Fruit fly (Drosophila melanogaster) whole organism, embryonic: Measurements from ENCODE around the gene CG13616.

Experiments
- ATbp ChIP-seq: fragments of 200-800 bp; sonication (Bioruptor generic); optimal IDR thresholded peaks from 2 replicates; lab custom pipeline; 2017; ENCODE audit warnings: missing biosample characterization, mild to moderate bottlenecking, missing genetic modification characterization, missing genetic modification reagents
- BtbVII ChIP-seq: fragments of 200-800 bp; sonication (Bioruptor generic); optimal IDR thresholded peaks from 3 replicates; lab custom pipeline; 2017; ENCODE audit warnings: missing biosample characterization, mild to moderate bottlenecking, missing genetic modification characterization
- CG10147 ChIP-seq: fragments of 200-800 bp; sonication (Bioruptor generic); optimal IDR thresholded peaks from 2 replicates; lab custom pipeline; 2019; ENCODE audit warnings: missing biosample characterization, mild to moderate bottlenecking, missing genetic modification characterization, moderate library complexity
- CG16779 ChIP-seq: fragments of 200-800 bp; sonication (Bioruptor generic); IDR thresholded peaks from 2 replicates; pipeline ENCODE4 v1.3.6; 2022; ENCODE audit warnings: missing biosample characterization, missing genetic modification characterization
- CG17359 ChIP-seq: fragments of 200-800 bp; sonication (Bioruptor generic); optimal IDR thresholded peaks from 3 replicates; lab custom pipeline; 2018; ENCODE audit warnings: missing biosample characterization, mild to moderate bottlenecking, missing genetic modification characterization, moderate library complexity
- CG17361 ChIP-seq: fragments of 200-800 bp; sonication (Bioruptor generic); IDR thresholded peaks from 3 replicates; pipeline ENCODE4 v1.3.6; 2022; ENCODE audit warnings: missing biosample characterization, missing genetic modification characterization
- CG17568 ChIP-seq: fragments of 200-800 bp; sonication (Bioruptor generic); optimal IDR thresholded peaks from 2 replicates; lab custom pipeline; 2018; ENCODE audit warnings: missing biosample characterization, mild to moderate bottlenecking, missing genetic modification characterization, moderate library complexity
- CG17802 ChIP-seq: fragments of 200-800 bp; sonication (Bioruptor generic); optimal IDR thresholded peaks from 2 replicates; lab custom pipeline; 2018; ENCODE audit warnings: missing biosample characterization, mild to moderate bottlenecking, missing genetic modification characterization, moderate library complexity
- CG2712 ChIP-seq: fragments of 200-800 bp; optimal IDR thresholded peaks from 3 replicates; lab custom pipeline; 2019; ENCODE audit warnings: missing biosample characterization, mild to moderate bottlenecking, missing genetic modification characterization, moderate library complexity
- CG31388 ChIP-seq: fragments of 200-800 bp; sonication (Bioruptor generic); optimal IDR thresholded peaks from 2 replicates; lab custom pipeline; 2016; ENCODE audit warnings: missing biosample characterization, missing genetic modification characterization
- CG6689 ChIP-seq: fragments of 200-800 bp; sonication (Bioruptor generic); IDR thresholded peaks from 2 replicates; pipeline ENCODE4 v1.3.6; 2022; ENCODE audit warnings: missing biosample characterization, missing genetic modification characterization
- CG7556 ChIP-seq: fragments of 200-800 bp; sonication (Bioruptor generic); optimal IDR thresholded peaks from 2 replicates; lab custom pipeline; 2017; ENCODE audit warnings: missing biosample characterization, mild to moderate bottlenecking, missing genetic modification characterization
- CG8089 ChIP-seq: fragments of 200-800 bp; sonication (Bioruptor generic); optimal IDR thresholded peaks from 3 replicates; lab custom pipeline; 2016; ENCODE audit warnings: missing biosample characterization, missing genetic modification characterization
- CG8290 ChIP-seq, 3 experiments: fragments of 200-800 bp; sonication (Bioruptor generic); optimal IDR thresholded peaks; 2 replicates each; lab custom pipeline; 2016 to 2019; ENCODE audit warnings: missing biosample characterization in 3 of 3, missing genetic modification characterization in 3 of 3, mild to moderate bottlenecking in 2 of 3, moderate library complexity in 1 of 3
- CG9609 ChIP-seq: fragments of 200-800 bp; sonication (Bioruptor generic); optimal IDR thresholded peaks from 3 replicates; lab custom pipeline; 2016; ENCODE audit warnings: missing biosample characterization, missing genetic modification characterization
- Camta ChIP-seq: fragments of 200-800 bp; sonication (Bioruptor generic); optimal IDR thresholded peaks from 2 replicates; lab custom pipeline; 2016; ENCODE audit warnings: missing biosample characterization, missing genetic modification characterization
- Chrac-16 ChIP-seq: fragments of 200-800 bp; sonication (Bioruptor generic); optimal IDR thresholded peaks from 3 replicates; lab custom pipeline; 2016; ENCODE audit warnings: missing biosample characterization, missing genetic modification characterization
- CkIIα-i1 ChIP-seq: fragments of 200-800 bp; sonication (Bioruptor generic); IDR thresholded peaks from 2 replicates; pipeline ENCODE4 v1.3.6; 2022; ENCODE audit warnings: missing biosample characterization, missing genetic modification characterization
- Dip2 ChIP-seq: fragments of 200-800 bp; sonication (Bioruptor generic); IDR thresholded peaks from 2 replicates; pipeline ENCODE4 v1.3.6; 2022; ENCODE audit warnings: missing biosample characterization, missing genetic modification characterization
- Dip3 ChIP-seq: fragments of 200-800 bp; sonication (Bioruptor generic); optimal IDR thresholded peaks from 3 replicates; lab custom pipeline; 2016; ENCODE audit warnings: missing biosample characterization, missing genetic modification characterization
- E2f2 ChIP-seq: fragments of 200-800 bp; sonication (Bioruptor generic); IDR thresholded peaks from 2 replicates; pipeline ENCODE4 v1.3.6; 2022; ENCODE audit warnings: missing biosample characterization, missing genetic modification characterization
- GATAe ChIP-seq: fragments of 200-800 bp; sonication (Bioruptor generic); conservative IDR thresholded peaks from 2 replicates; pipeline ENCODE4 v1.3.6; 2022; ENCODE audit warnings: missing biosample characterization, missing genetic modification characterization
- HLHmδ ChIP-seq: fragments of 200-800 bp; sonication (Bioruptor generic); optimal IDR thresholded peaks from 2 replicates; lab custom pipeline; 2018; ENCODE audit warnings: missing biosample characterization, mild to moderate bottlenecking, missing genetic modification characterization, moderate library complexity
- NFAT ChIP-seq: fragments of 200-800 bp; sonication (Bioruptor generic); IDR thresholded peaks from 2 replicates; pipeline ENCODE4 v1.3.6; 2022; ENCODE audit warnings: missing biosample characterization, missing genetic modification characterization
- Rfx ChIP-seq: fragments of 200-800 bp; sonication (Bioruptor generic); IDR thresholded peaks from 2 replicates; pipeline ENCODE4 v1.3.6; 2022; ENCODE audit warnings: missing biosample characterization, missing genetic modification characterization
- Six4 ChIP-seq: fragments of 200-800 bp; sonication (Bioruptor generic); optimal IDR thresholded peaks from 2 replicates; lab custom pipeline; 2016; ENCODE audit warnings: missing biosample characterization, missing genetic modification characterization
- Spps ChIP-seq: fragments of 200-800 bp; sonication (Bioruptor generic); optimal IDR thresholded peaks from 2 replicates; lab custom pipeline; 2018; ENCODE audit warnings: missing biosample characterization, mild to moderate bottlenecking, missing genetic modification characterization
- Sry-β ChIP-seq: fragments of 200-800 bp; sonication (Bioruptor generic); optimal IDR thresholded peaks from 2 replicates; lab custom pipeline; 2018; ENCODE audit warnings: missing biosample characterization, mild to moderate bottlenecking, missing genetic modification characterization, moderate library complexity
- TFAM ChIP-seq: fragments of 200-800 bp; sonication (Bioruptor generic); optimal IDR thresholded peaks from 2 replicates; lab custom pipeline; 2017; ENCODE audit warnings: missing biosample characterization, missing genetic modification characterization, inconsistent platforms
- bbx ChIP-seq: fragments of 200-800 bp; sonication (Bioruptor generic); IDR thresholded peaks from 2 replicates; pipeline ENCODE4 v1.3.6; 2022; ENCODE audit warnings: missing biosample characterization, missing genetic modification characterization; ENCODE audit not compliant: partially characterized antibody
- crol ChIP-seq: fragments of 200-800 bp; sonication (Bioruptor generic); IDR thresholded peaks from 2 replicates; pipeline ENCODE4 v1.3.6; 2022; ENCODE audit warnings: missing biosample characterization, missing genetic modification characterization
- dan ChIP-seq: fragments of 200-800 bp; sonication (Bioruptor generic); IDR thresholded peaks from 2 replicates; pipeline ENCODE4 v1.3.6; 2022; ENCODE audit warnings: missing biosample characterization, missing genetic modification characterization
- ems ChIP-seq: fragments of 200-800 bp; sonication (Bioruptor generic); optimal IDR thresholded peaks from 3 replicates; lab custom pipeline; 2016; ENCODE audit warnings: missing biosample characterization, missing genetic modification characterization
- ham ChIP-seq: fragments of 200-800 bp; sonication (Bioruptor generic); IDR thresholded peaks from 2 replicates; pipeline ENCODE4 v1.3.6; 2022; ENCODE audit warnings: missing biosample characterization, missing genetic modification characterization
- knrl ChIP-seq: fragments of 200-800 bp; sonication (Bioruptor generic); IDR thresholded peaks from 3 replicates; pipeline ENCODE4 v1.3.6; 2022; ENCODE audit warnings: missing biosample characterization, missing genetic modification characterization; ENCODE audit not compliant: partially characterized antibody
- otp ChIP-seq: fragments of 200-800 bp; sonication (Bioruptor generic); IDR thresholded peaks from 3 replicates; pipeline ENCODE4, ENCODE4 v1.3.6; 2022; ENCODE audit warnings: missing biosample characterization, missing genetic modification characterization
- pan ChIP-seq, 4 experiments: fragments of >200 bp in 3 of 4; fragments of 200-800 bp in 1 of 4; sonication (Bioruptor generic) in 1 of 4; optimal IDR thresholded peaks in 3 of 4; IDR thresholded peaks in 1 of 4; 2 replicates each; pipeline versions ENCODE4 v1.3.6 to Lab custom; 2017 to 2022; ENCODE audit warnings: missing biosample characterization in 2 of 4, missing genetic modification characterization in 2 of 4, mixed read lengths in 1 of 4
- rib ChIP-seq: fragments of 200-800 bp; sonication (Bioruptor generic); IDR thresholded peaks from 2 replicates; pipeline ENCODE4 v1.3.6; 2022; ENCODE audit warnings: missing biosample characterization, missing genetic modification characterization
- schlank ChIP-seq: fragments of 200-800 bp; sonication (Bioruptor generic); optimal IDR thresholded peaks from 2 replicates; lab custom pipeline; 2018; ENCODE audit warnings: missing biosample characterization, mild to moderate bottlenecking, missing genetic modification characterization
- slbo ChIP-seq: fragments of 200-800 bp; sonication (Bioruptor generic); IDR thresholded peaks from 2 replicates; pipeline ENCODE4 v1.3.6; 2022; ENCODE audit warnings: missing biosample characterization, missing genetic modification characterization
- so ChIP-seq: fragments of 200-800 bp; sonication (Bioruptor generic); IDR thresholded peaks from 3 replicates; pipeline ENCODE4 v1.3.6; 2022; ENCODE audit warnings: missing biosample characterization, missing genetic modification characterization
- sqz ChIP-seq: fragments of 200-800 bp; sonication (Bioruptor generic); optimal IDR thresholded peaks from 3 replicates; lab custom pipeline; 2018; ENCODE audit warnings: missing biosample characterization, mild to moderate bottlenecking, missing genetic modification characterization
- tna ChIP-seq: fragments of 200-800 bp; sonication (Bioruptor generic); IDR thresholded peaks from 2 replicates; pipeline ENCODE4 v1.3.6; 2022; ENCODE audit warnings: missing biosample characterization, missing genetic modification characterization; ENCODE audit not compliant: partially characterized antibody
- unpg ChIP-seq: fragments of 200-800 bp; sonication (Bioruptor generic); optimal IDR thresholded peaks from 3 replicates; lab custom pipeline; 2018; ENCODE audit warnings: missing biosample characterization, mild to moderate bottlenecking, missing genetic modification characterization, moderate library complexity
- vnd ChIP-seq: fragments of 200-800 bp; sonication (Bioruptor generic); IDR thresholded peaks from 3 replicates; pipeline ENCODE4 v1.3.6; 2022; ENCODE audit warnings: missing biosample characterization, missing genetic modification characterization; ENCODE audit not compliant: partially characterized antibody
- wdn ChIP-seq: fragments of 200-800 bp; sonication (Bioruptor generic); IDR thresholded peaks from 2 replicates; pipeline ENCODE4 v1.3.6; 2022; ENCODE audit warnings: missing biosample characterization, missing genetic modification characterization
- zen ChIP-seq: fragments of 200-800 bp; sonication (Bioruptor generic); optimal IDR thresholded peaks from 3 replicates; lab custom pipeline; 2018; ENCODE audit warnings: missing biosample characterization, mild to moderate bottlenecking, missing genetic modification characterization, moderate library complexity
- zfh1 ChIP-seq: fragments of 200-800 bp; sonication (Bioruptor generic); IDR thresholded peaks from 3 replicates; pipeline ENCODE4 v1.3.6; 2022; ENCODE audit warnings: missing biosample characterization, missing genetic modification characterization

The CG13616 gene

dm6 chr3R:24348420-24349190 is 44.1 kb upstream of the CG13616 start, which contains the start of the genes CG5746 and CG6454 (continued):
- TF ChIP-seq GATAe (GFP tag; lab: Robert Waterston, UW): no peak
- no peak for TF ChIP-seq CG7556 (GFP tag; lab: Kevin White, UChicago)
- peak; percentile 40 for TF ChIP-seq ems (GFP tag; lab: Kevin White, UChicago)
- no peak for TF ChIP-seq tna
- no peak for TF ChIP-seq CG17568 (GFP tag; lab: Kevin White, UChicago)
- TF ChIP-seq CG17361 (GFP tag; lab: Robert Waterston, UW): no peak
- TF ChIP-seq crol: no peak
- no peak for TF ChIP-seq vnd (GFP tag; lab: Robert Waterston, UW)
- TF ChIP-seq HLHmδ (GFP tag; lab: Kevin White, UChicago): no peak
- TF ChIP-seq CG17359: no peak
- no peak for TF ChIP-seq schlank
- peak; percentile 71 for TF ChIP-seq Dip3 (GFP tag; lab: Kevin White, UChicago)
- TF ChIP-seq wdn (GFP tag; lab: Robert Waterston, UW): peak; percentile 45; the same call in 1 of the 2 replicates
- no peak for TF ChIP-seq CG31388 (GFP tag; lab: Kevin White, UChicago)
- no peak for TF ChIP-seq dan (GFP tag; lab: Robert Waterston, UW)
- no peak; the same call in 1 of the 2 replicates for TF ChIP-seq NFAT (GFP tag; lab: Robert Waterston, UW)
- no peak for TF ChIP-seq sqz
- peak; percentile 33 for TF ChIP-seq Six4 (GFP tag; lab: Kevin White, UChicago)
- TF ChIP-seq CG17802 (tag; lab: Kevin White, UChicago): peak; percentile 11
- TF ChIP-seq rib: no peak
- TF ChIP-seq slbo (GFP tag; lab: Robert Waterston, UW): peak; percentile 70
- TF ChIP-seq CG8089: peak; percentile 21
- no peak for TF ChIP-seq BtbVII (GFP tag; lab: Kevin White, UChicago)
- no peak for TF ChIP-seq CG16779 (GFP tag; lab: Robert Waterston, UW)
- peak; percentile 73 for TF ChIP-seq CG9609 (GFP tag; lab: Kevin White, UChicago)
- TF ChIP-seq CG8290 (GFP tag; optimal IDR thresholded peaks at IDR 0.05; lab: Kevin White, UChicago): peak; percentile 38
- TF ChIP-seq CG8290 (tag; optimal IDR thresholded peaks at IDR 0.05; lab: Kevin White, UChicago): no peak
- no peak for TF ChIP-seq ham
- no peak for TF ChIP-seq CkIIα-i1
- TF ChIP-seq CG2712 (tag; lab: Kevin White, UChicago): no peak
- TF ChIP-seq bbx (GFP tag; lab: Robert Waterston, UW): no peak
- peak; percentile 35; the same call in 1 of the 3 replicates for TF ChIP-seq zfh1 (GFP tag; lab: Robert Waterston, UW)
- TF ChIP-seq otp (GFP tag; lab: Robert Waterston, UW): no peak
- TF ChIP-seq Sry-β (GFP tag; lab: Kevin White, UChicago): peak; percentile 85
- TF ChIP-seq Rfx (GFP tag; lab: Robert Waterston, UW): no peak; the same call in 1 of the 2 replicates
- no peak for TF ChIP-seq unpg (GFP tag; lab: Kevin White, UChicago)
- no peak for TF ChIP-seq Spps
- TF ChIP-seq ATbp (GFP tag; lab: Kevin White, UChicago): no peak
- TF ChIP-seq Camta (GFP tag; lab: Kevin White, UChicago): peak; percentile 18
- no peak for TF ChIP-seq pan (optimal IDR thresholded peaks at IDR 0.05; lab: Kevin White, UChicago)
- no peak for TF ChIP-seq pan (GFP tag; optimal IDR thresholded peaks at IDR 0.05 in 1 of 2, IDR thresholded peaks at IDR 0.05 in 1 of 2)
- TF ChIP-seq E2f2 (GFP tag; lab: Robert Waterston, UW): no peak; the same call in 1 of the 2 replicates
- TF ChIP-seq so (GFP tag; lab: Robert Waterston, UW): no peak
- TF ChIP-seq CG10147 (GFP tag; lab: Kevin White, UChicago): no peak
- no peak for TF ChIP-seq TFAM (GFP tag; lab: Kevin White, UChicago)
- TF ChIP-seq Chrac-16 (GFP tag; lab: Kevin White, UChicago): peak; percentile 64
- peak; percentile 25 for TF ChIP-seq zen
- peak; percentile 52; the same call in 1 of the 2 replicates for TF ChIP-seq CG6689
- TF ChIP-seq knrl (GFP tag; lab: Robert Waterston, UW): no peak
- TF ChIP-seq Dip2: no peak
